Comparison of ENCODE assay signal across 1 fruit fly cellular context in the genomic region with DNA sequence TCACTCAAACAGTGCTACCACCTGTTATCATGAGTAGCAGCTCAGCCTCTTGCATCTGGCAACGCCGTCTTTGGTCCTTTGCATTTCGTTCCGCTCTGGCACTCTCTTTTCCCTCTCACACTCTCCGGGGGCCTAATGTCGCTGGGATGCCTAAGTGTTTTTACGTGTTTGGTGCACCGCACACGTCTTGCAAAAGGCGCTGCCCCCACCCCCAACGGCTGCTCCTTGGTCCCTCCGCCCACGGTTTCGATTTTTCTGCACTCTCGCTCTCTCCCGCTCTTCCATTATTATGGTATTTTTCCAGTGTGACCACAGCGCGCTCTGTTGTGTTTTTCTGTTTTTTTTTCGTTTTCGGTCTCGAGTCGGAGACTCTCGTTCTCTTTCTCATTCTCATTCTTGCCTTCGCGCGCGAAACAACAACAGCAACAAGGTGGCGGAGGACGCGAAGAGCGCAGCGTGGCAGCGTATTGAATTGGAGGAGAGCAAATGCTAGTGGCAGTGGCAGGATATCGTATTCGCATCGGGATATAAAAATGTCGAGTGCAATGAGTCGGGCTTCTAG.
TF ChIP-seq lines count a peak whose summit lies in the region.

No protein-coding gene starts in this region.

TF ChIP-seq in whole organism, embryonic, 481 proteins besides CTCF, POLR2A, EP300 and RAD21 (continued from another document and continues in another):
- no peak for TF ChIP-seq da (GFP tag; optimal IDR thresholded peaks at IDR 0.05; lab: Kevin White, UChicago)
- no peak for TF ChIP-seq bowl (GFP tag; IDR thresholded peaks at IDR 0.05; lab: Robert Waterston, UW)
- no peak for TF ChIP-seq CG1603 (tag; optimal IDR thresholded peaks at IDR 0.05; lab: Kevin White, UChicago)
- peak; percentile 13 for TF ChIP-seq chn (GFP tag; optimal IDR thresholded peaks at IDR 0.05; lab: Kevin White, UChicago)
- no peak for TF ChIP-seq ash1 (GFP tag; optimal IDR thresholded peaks at IDR 0.05; lab: Kevin White, UChicago)
- no peak for TF ChIP-seq CG12219 (GFP tag; optimal IDR thresholded peaks at IDR 0.05; lab: Kevin White, UChicago)
- no peak for TF ChIP-seq CG10274 (GFP tag; optimal IDR thresholded peaks at IDR 0.05; lab: Kevin White, UChicago)
- TF ChIP-seq Meics (GFP tag; optimal IDR thresholded peaks at IDR 0.05; lab: Kevin White, UChicago), result no peak
- no peak for TF ChIP-seq CG12071 (GFP tag; optimal IDR thresholded peaks at IDR 0.05; lab: Kevin White, UChicago)
- TF ChIP-seq dysf (GFP tag; IDR thresholded peaks at IDR 0.05; lab: Robert Waterston, UW), result no peak
- no peak for TF ChIP-seq br (optimal IDR thresholded peaks at IDR 0.05; lab: Kevin White, UChicago)
- no peak for TF ChIP-seq CrebB (tag; optimal IDR thresholded peaks at IDR 0.05; lab: Kevin White, UChicago)
- TF ChIP-seq ATbp (GFP tag; optimal IDR thresholded peaks at IDR 0.05; lab: Kevin White, UChicago), result no peak
- no peak for TF ChIP-seq CG3407 (GFP tag; optimal IDR thresholded peaks at IDR 0.05; lab: Kevin White, UChicago)
- TF ChIP-seq Ptx1 (GFP tag; IDR thresholded peaks at IDR 0.05; lab: Robert Waterston, UW), result no peak
- TF ChIP-seq sens-2 (GFP tag; IDR thresholded peaks at IDR 0.05; lab: Robert Waterston, UW), result no peak
- peak; percentile 79 for TF ChIP-seq sqz (GFP tag; optimal IDR thresholded peaks at IDR 0.05; lab: Kevin White, UChicago)
- TF ChIP-seq CG13123 (GFP tag; optimal IDR thresholded peaks at IDR 0.05; lab: Kevin White, UChicago), result no peak
- TF ChIP-seq CG8924 (tag; optimal IDR thresholded peaks at IDR 0.05; lab: Kevin White, UChicago), result no peak
- TF ChIP-seq Oli (tag; optimal IDR thresholded peaks at IDR 0.05; lab: Kevin White, UChicago), result no peak
- TF ChIP-seq CG11560 (tag; IDR thresholded peaks at IDR 0.05; lab: Robert Waterston, UW), result no peak
- no peak for TF ChIP-seq CG7745 (tag; optimal IDR thresholded peaks at IDR 0.05; lab: Kevin White, UChicago)
- TF ChIP-seq Spps (tag; optimal IDR thresholded peaks at IDR 0.05; lab: Kevin White, UChicago), result no peak
- 0 out of 3 replicates have a peak, but pooled peaks have one; percentile 15 for TF ChIP-seq sr (GFP tag; IDR thresholded peaks at IDR 0.05; lab: Robert Waterston, UW)
- no peak for TF ChIP-seq zfh1 (GFP tag; IDR thresholded peaks at IDR 0.05; lab: Robert Waterston, UW)
- no peak for TF ChIP-seq ttk (GFP tag; IDR thresholded peaks at IDR 0.05; lab: Robert Waterston, UW)
- no peak for TF ChIP-seq CG12391 (tag; optimal IDR thresholded peaks at IDR 0.05; lab: Kevin White, UChicago)
- TF ChIP-seq tap (tag; optimal IDR thresholded peaks at IDR 0.05; lab: Kevin White, UChicago), result no peak
- TF ChIP-seq CG15696 (tag; optimal IDR thresholded peaks at IDR 0.05; lab: Kevin White, UChicago), result no peak
- TF ChIP-seq CG6654 (GFP tag; optimal IDR thresholded peaks at IDR 0.05; lab: Kevin White, UChicago), result no peak
- no peak for TF ChIP-seq CG12942 (GFP tag; optimal IDR thresholded peaks at IDR 0.05; lab: Kevin White, UChicago)
- TF ChIP-seq amos (GFP tag; IDR thresholded peaks at IDR 0.05; lab: Robert Waterston, UW; ENCODE audit: partially characterized antibody), result no peak
- TF ChIP-seq CG3847 (GFP tag; IDR thresholded peaks at IDR 0.05; lab: Robert Waterston, UW), result no peak
- TF ChIP-seq CG12104 (GFP tag; optimal IDR thresholded peaks at IDR 0.05; lab: Kevin White, UChicago), result no peak
- TF ChIP-seq Trl (optimal IDR thresholded peaks at IDR 0.05; lab: Kevin White, UChicago), result peak; percentile 49 to 86
- TF ChIP-seq Trl (GFP tag; optimal IDR thresholded peaks at IDR 0.05; lab: Kevin White, UChicago), result peak; percentile 10
- TF ChIP-seq CG9932 (GFP tag; IDR thresholded peaks at IDR 0.05; lab: Robert Waterston, UW), result no peak
- TF ChIP-seq Gsc (GFP tag; IDR thresholded peaks at IDR 0.05; lab: Robert Waterston, UW), result no peak
- TF ChIP-seq nmo (GFP tag; optimal IDR thresholded peaks at IDR 0.05; lab: Kevin White, UChicago), result no peak
- TF ChIP-seq CG9797 (GFP tag; optimal IDR thresholded peaks at IDR 0.05; lab: Kevin White, UChicago), result peak; percentile 59
- no peak for TF ChIP-seq Dek (tag; optimal IDR thresholded peaks at IDR 0.05; lab: Kevin White, UChicago)
- TF ChIP-seq dmrt99B (tag; optimal IDR thresholded peaks at IDR 0.05; lab: Kevin White, UChicago), result no peak
- TF ChIP-seq Taf1 (GFP tag; IDR thresholded peaks at IDR 0.05; lab: Robert Waterston, UW), result no peak
- no peak for TF ChIP-seq run (tag; optimal IDR thresholded peaks at IDR 0.05; lab: Kevin White, UChicago)
- no peak for TF ChIP-seq Sry-δ (GFP tag; optimal IDR thresholded peaks at IDR 0.05; lab: Kevin White, UChicago)
- TF ChIP-seq CG13775 (GFP tag; optimal IDR thresholded peaks at IDR 0.05; lab: Kevin White, UChicago), result no peak
- no peak for TF ChIP-seq en (GFP tag; optimal IDR thresholded peaks at IDR 0.05; lab: Kevin White, UChicago)
- TF ChIP-seq CG1602 (GFP tag; optimal IDR thresholded peaks at IDR 0.05; lab: Kevin White, UChicago), result no peak
- TF ChIP-seq CG17829 (tag; optimal IDR thresholded peaks at IDR 0.05; lab: Kevin White, UChicago), result no peak
- no peak for TF ChIP-seq CG9437 (GFP tag; optimal IDR thresholded peaks at IDR 0.05; lab: Kevin White, UChicago)
- no peak for TF ChIP-seq Lim3 (GFP tag; IDR thresholded peaks at IDR 0.05; lab: Robert Waterston, UW)
- no peak for TF ChIP-seq CG2889 (GFP tag; IDR thresholded peaks at IDR 0.05; lab: Robert Waterston, UW)
- TF ChIP-seq jing (GFP tag; optimal IDR thresholded peaks at IDR 0.05; lab: Kevin White, UChicago), result no peak
- no peak for TF ChIP-seq yki (optimal IDR thresholded peaks at IDR 0.05; lab: Kevin White, UChicago)
- no peak for TF ChIP-seq CG15011 (GFP tag; optimal IDR thresholded peaks at IDR 0.05; lab: Kevin White, UChicago)
- no peak for TF ChIP-seq Hand (GFP tag; optimal IDR thresholded peaks at IDR 0.05; lab: Kevin White, UChicago)
- no peak for TF ChIP-seq btn (GFP tag; optimal IDR thresholded peaks at IDR 0.05; lab: Kevin White, UChicago)
- no peak for TF ChIP-seq row (GFP tag; IDR thresholded peaks at IDR 0.05; lab: Robert Waterston, UW)
- TF ChIP-seq unc-4 (GFP tag; IDR thresholded peaks at IDR 0.05; lab: Robert Waterston, UW; ENCODE audit: partially characterized antibody), result peak; percentile 42; the same call in 1 of the 2 replicates
- no peak for TF ChIP-seq Dip3 (GFP tag; optimal IDR thresholded peaks at IDR 0.05; lab: Kevin White, UChicago)
- TF ChIP-seq stc (GFP tag; IDR thresholded peaks at IDR 0.05; lab: Robert Waterston, UW), result no peak
- TF ChIP-seq CG17385 (GFP tag; optimal IDR thresholded peaks at IDR 0.05; lab: Kevin White, UChicago), result no peak
- TF ChIP-seq CG6791 (GFP tag; IDR thresholded peaks at IDR 0.05; lab: Robert Waterston, UW; ENCODE audit: partially characterized antibody), result peak; percentile 47; the same call in 1 of the 3 replicates
- TF ChIP-seq zfh2 (GFP tag; optimal IDR thresholded peaks at IDR 0.05; lab: Kevin White, UChicago), result no peak
- no peak for TF ChIP-seq zen (tag; optimal IDR thresholded peaks at IDR 0.05; lab: Kevin White, UChicago)
- TF ChIP-seq Aef1 (GFP tag; IDR thresholded peaks at IDR 0.05; lab: Robert Waterston, UW), result no peak
- no peak for TF ChIP-seq CG4854 (GFP tag; optimal IDR thresholded peaks at IDR 0.05; lab: Kevin White, UChicago)
- no peak for TF ChIP-seq CG10462 (GFP tag; optimal IDR thresholded peaks at IDR 0.05; lab: Kevin White, UChicago)
- no peak for TF ChIP-seq dati (GFP tag; IDR thresholded peaks at IDR 0.05; lab: Robert Waterston, UW)
- no peak for TF ChIP-seq CG13296 (GFP tag; optimal IDR thresholded peaks at IDR 0.05; lab: Kevin White, UChicago)
- no peak for TF ChIP-seq Sox100B (GFP tag; optimal IDR thresholded peaks at IDR 0.05; lab: Kevin White, UChicago)
- TF ChIP-seq bigmax (GFP tag; optimal IDR thresholded peaks at IDR 0.05; lab: Kevin White, UChicago), result no peak
- no peak for TF ChIP-seq sisA (GFP tag; IDR thresholded peaks at IDR 0.05; lab: Robert Waterston, UW)
- no peak for TF ChIP-seq Fer2 (tag; optimal IDR thresholded peaks at IDR 0.05; lab: Kevin White, UChicago)
- TF ChIP-seq GATAe (GFP tag; conservative IDR thresholded peaks at IDR 0.05; lab: Robert Waterston, UW), result no peak
- TF ChIP-seq esg (GFP tag; conservative IDR thresholded peaks at IDR 0.05; lab: Robert Waterston, UW), result no peak
- TF ChIP-seq CG34422 (GFP tag; IDR thresholded peaks at IDR 0.05; lab: Robert Waterston, UW), result peak; percentile 72; the same call in 1 of the 3 replicates
- TF ChIP-seq phol (tag; optimal IDR thresholded peaks at IDR 0.05; lab: Kevin White, UChicago), result no peak
- TF ChIP-seq tll (GFP tag; optimal IDR thresholded peaks at IDR 0.05; lab: Kevin White, UChicago), result no peak
- no peak for TF ChIP-seq otp (GFP tag; IDR thresholded peaks at IDR 0.05; lab: Robert Waterston, UW)
- no peak for TF ChIP-seq ranshi (GFP tag; IDR thresholded peaks at IDR 0.05; lab: Robert Waterston, UW)
- no peak for TF ChIP-seq HHEX (GFP tag; optimal IDR thresholded peaks at IDR 0.05; lab: Kevin White, UChicago)
- no peak for TF ChIP-seq Hsf (GFP tag; optimal IDR thresholded peaks at IDR 0.05; lab: Kevin White, UChicago)
- TF ChIP-seq CG18262 (tag; optimal IDR thresholded peaks at IDR 0.05; lab: Kevin White, UChicago), result no peak
- no peak for TF ChIP-seq CG7372 (GFP tag; IDR thresholded peaks at IDR 0.05; lab: Robert Waterston, UW)
- no peak for TF ChIP-seq trh (GFP tag; optimal IDR thresholded peaks at IDR 0.05; lab: Kevin White, UChicago)
- no peak for TF ChIP-seq CG17361 (GFP tag; IDR thresholded peaks at IDR 0.05; lab: Robert Waterston, UW)
- TF ChIP-seq Side (GFP tag; optimal IDR thresholded peaks at IDR 0.05; lab: Kevin White, UChicago), result no peak
- no peak for TF ChIP-seq sug (tag; optimal IDR thresholded peaks at IDR 0.05; lab: Kevin White, UChicago)
- no peak for TF ChIP-seq Doc2 (GFP tag; IDR thresholded peaks at IDR 0.05; lab: Robert Waterston, UW)
- no peak for TF ChIP-seq CG3995 (GFP tag; optimal IDR thresholded peaks at IDR 0.05; lab: Kevin White, UChicago)
- no peak for TF ChIP-seq ato (GFP tag; IDR thresholded peaks at IDR 0.05; lab: Robert Waterston, UW; ENCODE audit: partially characterized antibody)
- TF ChIP-seq gro (GFP tag; optimal IDR thresholded peaks at IDR 0.05; lab: Kevin White, UChicago), result no peak
- TF ChIP-seq CG4707 (GFP tag; optimal IDR thresholded peaks at IDR 0.05; lab: Kevin White, UChicago), result no peak
- TF ChIP-seq nom (GFP tag; optimal IDR thresholded peaks at IDR 0.05; lab: Kevin White, UChicago), result peak; percentile 76
- TF ChIP-seq pfk (GFP tag; optimal IDR thresholded peaks at IDR 0.05; lab: Kevin White, UChicago), result peak; percentile 53
- TF ChIP-seq mirr (GFP tag; optimal IDR thresholded peaks at IDR 0.05; lab: Kevin White, UChicago), result no peak
- TF ChIP-seq pum (GFP tag; optimal IDR thresholded peaks at IDR 0.05; lab: Kevin White, UChicago), result no peak
- TF ChIP-seq abd-A (tag; optimal IDR thresholded peaks at IDR 0.05; lab: Kevin White, UChicago), result peak; percentile 9
- TF ChIP-seq CG33213 (GFP tag; optimal IDR thresholded peaks at IDR 0.05; lab: Kevin White, UChicago), result no peak
- TF ChIP-seq Max (GFP tag; optimal IDR thresholded peaks at IDR 0.05; lab: Kevin White, UChicago), result no peak
- no peak for TF ChIP-seq CG18764 (GFP tag; optimal IDR thresholded peaks at IDR 0.05; lab: Kevin White, UChicago)
- TF ChIP-seq sim (GFP tag; IDR thresholded peaks at IDR 0.05; lab: Robert Waterston, UW), result no peak
- TF ChIP-seq her (GFP tag; optimal IDR thresholded peaks at IDR 0.05; lab: Kevin White, UChicago), result no peak
- TF ChIP-seq pros (GFP tag; optimal IDR thresholded peaks at IDR 0.05; lab: Kevin White, UChicago), result peak; percentile 63
- TF ChIP-seq CG15479 (GFP tag; optimal IDR thresholded peaks at IDR 0.05; lab: Kevin White, UChicago), result no peak
- no peak for TF ChIP-seq Mes4 (GFP tag; optimal IDR thresholded peaks at IDR 0.05; lab: Kevin White, UChicago)
- no peak for TF ChIP-seq CG3065 (GFP tag; optimal IDR thresholded peaks at IDR 0.05; lab: Kevin White, UChicago)
- TF ChIP-seq CG4617 (GFP tag; optimal IDR thresholded peaks at IDR 0.05; lab: Kevin White, UChicago; ENCODE audit: borderline replicate concordance), result no peak
- TF ChIP-seq CG30020 (tag; optimal IDR thresholded peaks at IDR 0.05; lab: Kevin White, UChicago), result no peak
- peak; percentile 60; the same call in 1 of the 2 replicates for TF ChIP-seq chm (GFP tag; IDR thresholded peaks at IDR 0.05; lab: Robert Waterston, UW)
- no peak for TF ChIP-seq NK7.1 (GFP tag; optimal IDR thresholded peaks at IDR 0.05; lab: Kevin White, UChicago)
- no peak for TF ChIP-seq Doc3 (GFP tag; IDR thresholded peaks at IDR 0.05; lab: Robert Waterston, UW; ENCODE audit: partially characterized antibody)
- TF ChIP-seq Hmr (GFP tag; optimal IDR thresholded peaks at IDR 0.05; lab: Kevin White, UChicago), result no peak
- TF ChIP-seq C15 (GFP tag; IDR thresholded peaks at IDR 0.05; lab: Robert Waterston, UW), result no peak
- TF ChIP-seq HLH54F (GFP tag; optimal IDR thresholded peaks at IDR 0.05; lab: Kevin White, UChicago), result no peak
- TF ChIP-seq nerfin-2 (GFP tag; IDR thresholded peaks at IDR 0.05; lab: Robert Waterston, UW; ENCODE audit: partially characterized antibody), result no peak
- no peak for TF ChIP-seq CG15514 (GFP tag; optimal IDR thresholded peaks at IDR 0.05; lab: Kevin White, UChicago)
- TF ChIP-seq Gug (GFP tag; IDR thresholded peaks at IDR 0.05; lab: Robert Waterston, UW), result no peak
- no peak for TF ChIP-seq gce (GFP tag; IDR thresholded peaks at IDR 0.05; lab: Robert Waterston, UW)
- no peak for TF ChIP-seq CoRest (tag; optimal IDR thresholded peaks at IDR 0.05; lab: Kevin White, UChicago)
- TF ChIP-seq Neu2 (GFP tag; optimal IDR thresholded peaks at IDR 0.05; lab: Kevin White, UChicago; ENCODE audit: borderline replicate concordance), result no peak
- TF ChIP-seq shn (GFP tag; optimal IDR thresholded peaks at IDR 0.05; lab: Kevin White, UChicago), result no peak
- TF ChIP-seq gsb-n (tag; optimal IDR thresholded peaks at IDR 0.05; lab: Kevin White, UChicago), result peak; percentile 21
- TF ChIP-seq CG9215 (GFP tag; IDR thresholded peaks at IDR 0.05; lab: Robert Waterston, UW), result no peak
- no peak for TF ChIP-seq tna (GFP tag; IDR thresholded peaks at IDR 0.05; lab: Robert Waterston, UW; ENCODE audit: partially characterized antibody)
- no peak for TF ChIP-seq CG8478 (optimal IDR thresholded peaks at IDR 0.05; lab: Kevin White, UChicago)
- TF ChIP-seq Dbx (GFP tag; IDR thresholded peaks at IDR 0.05; lab: Robert Waterston, UW), result no peak
- no peak for TF ChIP-seq odd (GFP tag; optimal IDR thresholded peaks at IDR 0.05; lab: Kevin White, UChicago)
- no peak for TF ChIP-seq CG18011 (GFP tag; optimal IDR thresholded peaks at IDR 0.05; lab: Kevin White, UChicago)
- TF ChIP-seq jigr1 (GFP tag; IDR thresholded peaks at IDR 0.05; lab: Robert Waterston, UW), result no peak
- no peak for TF ChIP-seq Pdp1 (GFP tag; optimal IDR thresholded peaks at IDR 0.05; lab: Kevin White, UChicago)
